Fruit fly (Drosophila melanogaster): ENCODE data around the gene CG5890.

Gene CG5890

dm6 chr3R:25881915-25882314 is 26.0 kb downstream of the CG5890 start, which contains the start of gene SppL (continued):
- TF ChIP-seq cas (GFP tag; IDR thresholded peaks at IDR 0.05) (no peak), CG17186 (GFP tag; optimal IDR thresholded peaks at IDR 0.05) (peak; percentile 9), lilli (GFP tag; optimal IDR thresholded peaks at IDR 0.05) (no peak), Rx (GFP tag; IDR thresholded peaks at IDR 0.05) (no peak), CG30020 (tag; optimal IDR thresholded peaks at IDR 0.05) (peak; percentile 22), CG34224 (GFP tag; IDR thresholded peaks at IDR 0.05; ENCODE audit: partially characterized antibody) (no peak), CG10565 (GFP tag; optimal IDR thresholded peaks at IDR 0.05) (no peak), Ets97D (GFP tag; optimal IDR thresholded peaks at IDR 0.05) (no peak), sim (GFP tag; IDR thresholded peaks at IDR 0.05) (no peak), Lim3 (GFP tag; IDR thresholded peaks at IDR 0.05) (no peak), CG15601 (tag; optimal IDR thresholded peaks at IDR 0.05) (no peak), maf-S (GFP tag; optimal IDR thresholded peaks at IDR 0.05) (no peak), Nf-YB (GFP tag; optimal IDR thresholded peaks at IDR 0.05) (no peak), Oli (tag; optimal IDR thresholded peaks at IDR 0.05) (no peak), Scr (GFP tag; IDR thresholded peaks at IDR 0.05; ENCODE audit: partially characterized antibody) (no peak), CG1233 (GFP tag; optimal IDR thresholded peaks at IDR 0.05) (no peak), Dip2 (GFP tag; IDR thresholded peaks at IDR 0.05) (no peak), insv (GFP tag; optimal IDR thresholded peaks at IDR 0.05) (no peak), Bgb (GFP tag; IDR thresholded peaks at IDR 0.05; ENCODE audit: partially characterized antibody) (no peak; the same call in 1 of the 2 replicates), zfh1 (GFP tag; IDR thresholded peaks at IDR 0.05) (no peak), CG7839 (tag; optimal IDR thresholded peaks at IDR 0.05) (no peak), CG8281 (tag; optimal IDR thresholded peaks at IDR 0.05) (no peak), CG8765 (GFP tag; IDR thresholded peaks at IDR 0.05) (no peak), CG6813 (GFP tag; optimal IDR thresholded peaks at IDR 0.05) (no peak), stwl (tag; optimal IDR thresholded peaks at IDR 0.05) (peak; percentile 67), CG10654 (GFP tag; optimal IDR thresholded peaks at IDR 0.05) (no peak), sd (tag; optimal IDR thresholded peaks at IDR 0.05) (no peak), CG7357 (GFP tag; IDR thresholded peaks at IDR 0.05) (no peak), ken (GFP tag; IDR thresholded peaks at IDR 0.05) (peak; percentile 17; the same call in 1 of the 3 replicates), CG6854 (GFP tag; optimal IDR thresholded peaks at IDR 0.05) (no peak), eyg (GFP tag; optimal IDR thresholded peaks at IDR 0.05) (no peak), CG5180 (GFP tag; optimal IDR thresholded peaks at IDR 0.05) (no peak), Deaf1 (tag; optimal IDR thresholded peaks at IDR 0.05) (no peak), B-H1 (GFP tag; IDR thresholded peaks at IDR 0.05) (no peak), mld (GFP tag; IDR thresholded peaks at IDR 0.05; ENCODE audit: partially characterized antibody) (no peak), CG34422 (GFP tag; IDR thresholded peaks at IDR 0.05) (no peak), CG18764 (GFP tag; optimal IDR thresholded peaks at IDR 0.05) (no peak), CG8388 (GFP tag; optimal IDR thresholded peaks at IDR 0.05) (no peak), rib (GFP tag; IDR thresholded peaks at IDR 0.05) (no peak), CG12219 (GFP tag; optimal IDR thresholded peaks at IDR 0.05) (no peak), bab2 (GFP tag; optimal IDR thresholded peaks at IDR 0.05) (no peak), CG15514 (GFP tag; optimal IDR thresholded peaks at IDR 0.05) (no peak), Stat92E (GFP tag; optimal IDR thresholded peaks at IDR 0.05) (peak in 1 of 3 experiments; percentile 41), tgo (GFP tag; IDR thresholded peaks at IDR 0.05) (no peak), CG4424 (GFP tag; optimal IDR thresholded peaks at IDR 0.05) (no peak), CG4617 (GFP tag; optimal IDR thresholded peaks at IDR 0.05; ENCODE audit: borderline replicate concordance) (no peak), Side (GFP tag; optimal IDR thresholded peaks at IDR 0.05) (no peak), CG9437 (GFP tag; optimal IDR thresholded peaks at IDR 0.05) (no peak), lmd (GFP tag; IDR thresholded peaks at IDR 0.05) (no peak), pfk (GFP tag; optimal IDR thresholded peaks at IDR 0.05) (no peak), Hr39 (optimal IDR thresholded peaks at IDR 0.05) (no peak), CG8089 (GFP tag; optimal IDR thresholded peaks at IDR 0.05) (no peak)
